Worm (Caenorhabditis elegans): Measurements from ENCODE around the gene fip-5.

The fip-5 gene

ce11 chrX:10297410-10297809, 5.1 kb upstream of the fip-5 start:
- TF ChIP-seq nhr-129 (tag; optimal IDR thresholded peaks at IDR 0.05) (no peak), elt-3 (tag; optimal IDR thresholded peaks at IDR 0.05) (no peak), nhr-23 (tag; optimal IDR thresholded peaks at IDR 0.05) (no peak), fos-1 (tag; optimal IDR thresholded peaks at IDR 0.05) (no peak), nhr-11 (tag; optimal IDR thresholded peaks at IDR 0.05) (no peak), snpc-4 (tag; optimal IDR thresholded peaks at IDR 0.05) (no peak), nhr-77 (tag; optimal IDR thresholded peaks at IDR 0.05) (no peak), nhr-21 (tag; optimal IDR thresholded peaks at IDR 0.05) (no peak)

ce11 chrX:10301920-10302319, 621 bp upstream of the fip-5 start:
- TF ChIP-seq lsy-2 (tag; optimal IDR thresholded peaks at IDR 0.05) (no peak), crh-2 (tag; optimal IDR thresholded peaks at IDR 0.05) (peak; percentile 11), fos-1 (tag; optimal IDR thresholded peaks at IDR 0.05) (peak; percentile 13), ceh-16 (tag; optimal IDR thresholded peaks at IDR 0.05) (peak; percentile 75), blmp-1 (tag; optimal IDR thresholded peaks at IDR 0.05; ENCODE audit: insufficient read depth) (peak; percentile 62), skn-1 (tag; optimal IDR thresholded peaks at IDR 0.05) (no peak), egl-27 (tag; optimal IDR thresholded peaks at IDR 0.05) (peak; percentile 3), elt-1 (tag; optimal IDR thresholded peaks at IDR 0.05) (no peak), unc-62 (GFP tag; optimal IDR thresholded peaks at IDR 0.05) (no peak), nhr-25 (tag; optimal IDR thresholded peaks at IDR 0.05) (peak; percentile 88), sma-9 (GFP tag; optimal IDR thresholded peaks at IDR 0.05) (peak; percentile 49), sma-9 (tag; optimal IDR thresholded peaks at IDR 0.05) (no peak)

- peak; percentile 83 for TF ChIP-seq nhr-25 (tag; optimal IDR thresholded peaks at IDR 0.05)
- TF ChIP-seq nhr-23 (tag; optimal IDR thresholded peaks at IDR 0.05) = no peak
- TF ChIP-seq sma-3 (GFP tag; optimal IDR thresholded peaks at IDR 0.05) = peak; percentile 56
- peak; percentile 51 for TF ChIP-seq nhr-129 (tag; optimal IDR thresholded peaks at IDR 0.05)
- no peak for TF ChIP-seq F13H6.1 (tag; optimal IDR thresholded peaks at IDR 0.05)
- TF ChIP-seq snpc-4 (tag; optimal IDR thresholded peaks at IDR 0.05) = no peak
- peak; percentile 57 for TF ChIP-seq fos-1 (tag; optimal IDR thresholded peaks at IDR 0.05)
- TF ChIP-seq aly-2 (tag; optimal IDR thresholded peaks at IDR 0.05) = no peak
- peak; percentile 78 for TF ChIP-seq ceh-16 (tag; optimal IDR thresholded peaks at IDR 0.05)
- TF ChIP-seq nhr-237 (tag; optimal IDR thresholded peaks at IDR 0.05) = no peak
- no peak for TF ChIP-seq alr-1 (tag; optimal IDR thresholded peaks at IDR 0.05)
- no peak for TF ChIP-seq unc-55 (GFP tag; optimal IDR thresholded peaks at IDR 0.05)
- TF ChIP-seq mbf-1 (tag; optimal IDR thresholded peaks at IDR 0.05) = no peak
- TF ChIP-seq lin-13 (GFP tag; optimal IDR thresholded peaks at IDR 0.05) = no peak
- no peak for TF ChIP-seq R02D3.7 (tag; optimal IDR thresholded peaks at IDR 0.05)
- peak; percentile 60 for TF ChIP-seq sma-9 (GFP tag; optimal IDR thresholded peaks at IDR 0.05)
- TF ChIP-seq sma-9 (tag; optimal IDR thresholded peaks at IDR 0.05) = no peak
- TF ChIP-seq C34F6.9 (tag; optimal IDR thresholded peaks at IDR 0.05) = no peak
- TF ChIP-seq elt-1 (tag; optimal IDR thresholded peaks at IDR 0.05) = peak; percentile 57
- no peak for TF ChIP-seq gmeb-1 (tag; optimal IDR thresholded peaks at IDR 0.05)
- peak; percentile 60 for TF ChIP-seq egl-27 (tag; optimal IDR thresholded peaks at IDR 0.05)
- TF ChIP-seq ZK546.5 (tag; optimal IDR thresholded peaks at IDR 0.05) = no peak
- TF ChIP-seq nhr-10 (tag; optimal IDR thresholded peaks at IDR 0.05) = no peak
- no peak for TF ChIP-seq nhr-6 (tag; optimal IDR thresholded peaks at IDR 0.05)
- no peak for TF ChIP-seq ztf-4 (tag; optimal IDR thresholded peaks at IDR 0.05)
- no peak for TF ChIP-seq lsy-2 (tag; optimal IDR thresholded peaks at IDR 0.05)
- no peak for TF ChIP-seq unc-39 (tag; optimal IDR thresholded peaks at IDR 0.05)
- peak; percentile 38 for TF ChIP-seq nhr-21 (tag; optimal IDR thresholded peaks at IDR 0.05)
- no peak for TF ChIP-seq dmd-4 (tag; optimal IDR thresholded peaks at IDR 0.05)
- TF ChIP-seq ceh-82 (tag; optimal IDR thresholded peaks at IDR 0.05) = no peak
- TF ChIP-seq sem-4 (tag; optimal IDR thresholded peaks at IDR 0.05) = no peak
- TF ChIP-seq nhr-77 (tag; optimal IDR thresholded peaks at IDR 0.05) = no peak
- TF ChIP-seq peb-1 (tag; optimal IDR thresholded peaks at IDR 0.05) = no peak
- no peak for TF ChIP-seq Y55F3AM.14 (GFP tag; optimal IDR thresholded peaks at IDR 0.05)
- no peak for TF ChIP-seq ztf-1 (GFP tag; conservative IDR thresholded peaks at IDR 0.05)
- TF ChIP-seq mdl-1 (tag; optimal IDR thresholded peaks at IDR 0.05) = no peak
- TF ChIP-seq crh-2 (tag; optimal IDR thresholded peaks at IDR 0.05) = no peak
- TF ChIP-seq ztf-11 (tag; optimal IDR thresholded peaks at IDR 0.05) = no peak
- no peak for TF ChIP-seq elt-3 (tag; optimal IDR thresholded peaks at IDR 0.05)
- TF ChIP-seq ama-1 (optimal IDR thresholded peaks at IDR 0.05) = peak; percentile 6
- TF ChIP-seq mab-5 (tag; optimal IDR thresholded peaks at IDR 0.05) = no peak
- TF ChIP-seq nhr-11 (tag; optimal IDR thresholded peaks at IDR 0.05) = no peak
- no peak for TF ChIP-seq zag-1 (tag; optimal IDR thresholded peaks at IDR 0.05)
- no peak for TF ChIP-seq unc-62 (GFP tag; optimal IDR thresholded peaks at IDR 0.05)
- no peak for TF ChIP-seq lin-11 (tag; optimal IDR thresholded peaks at IDR 0.05)
- TF ChIP-seq lin-39 (tag; optimal IDR thresholded peaks at IDR 0.05) = no peak
- peak; percentile 78 for TF ChIP-seq blmp-1 (tag; optimal IDR thresholded peaks at IDR 0.05; ENCODE audit: insufficient read depth)
Observed at ce11 chrX:10304178-10304577, 1.6 kb downstream of the fip-5 start, which contains the start of gene fipr-21. fipr-21 (plus strand) TSS chrX:10304529.
